Worm (Caenorhabditis elegans): ENCODE results near the gene ndua-7.

ce11 chrII:13481781-13482455, 12.5 kb downstream of the ndua-7 start, which contains the start of gene E01G4.6:
- TF ChIP-seq nhr-11 (tag; optimal IDR thresholded peaks at IDR 0.05), result no peak
- TF ChIP-seq F13H6.1 (tag; optimal IDR thresholded peaks at IDR 0.05), result no peak
- TF ChIP-seq zip-5 (tag; optimal IDR thresholded peaks at IDR 0.05), result no peak
- no peak for TF ChIP-seq tbx-2 (tag; optimal IDR thresholded peaks at IDR 0.05)
- no peak for TF ChIP-seq sox-4 (tag; optimal IDR thresholded peaks at IDR 0.05)
- TF ChIP-seq ama-1 (optimal IDR thresholded peaks at IDR 0.05), result no peak
- TF ChIP-seq hlh-8 (tag; optimal IDR thresholded peaks at IDR 0.05), result no peak
- no peak for TF ChIP-seq pros-1 (tag; optimal IDR thresholded peaks at IDR 0.05)
- TF ChIP-seq pha-4 (tag; optimal IDR thresholded peaks at IDR 0.05), result no peak
- no peak for TF ChIP-seq che-1 (tag; optimal IDR thresholded peaks at IDR 0.05)
